Worm (Caenorhabditis elegans) whole organism, L3 larva: ENCODE results near the gene Y75B8A.63.

Experiments
- R02D3.7 ChIP-seq: fragments of 150-350 bp; optimal IDR thresholded peaks from 2 replicates; lab custom pipeline; 2014; ENCODE audit warnings: missing biosample characterization, missing genetic modification characterization
- ZK546.5 ChIP-seq: sonication (generic microtip); optimal IDR thresholded peaks from 2 replicates; lab custom pipeline; 2017; ENCODE audit warnings: missing biosample characterization, missing genetic modification characterization
- aly-2 ChIP-seq: fragments of 150-350 bp; optimal IDR thresholded peaks from 2 replicates; lab custom pipeline; 2014; ENCODE audit warnings: missing biosample characterization, missing genetic modification characterization
- ceh-28 ChIP-seq: fragments of 150-350 bp; optimal IDR thresholded peaks from 2 replicates; lab custom pipeline; 2014; ENCODE audit warnings: missing biosample characterization, missing genetic modification reagents, missing genetic modification characterization
- ceh-82 ChIP-seq: fragments of 150-350 bp; optimal IDR thresholded peaks from 2 replicates; lab custom pipeline; 2014; ENCODE audit warnings: missing biosample characterization, missing genetic modification characterization
- daf-12 ChIP-seq: fragments of 150-350 bp; optimal IDR thresholded peaks from 2 replicates; lab custom pipeline; 2014; ENCODE audit warnings: missing biosample characterization, missing genetic modification reagents, missing genetic modification characterization
- egl-27 ChIP-seq: sonication (generic microtip); optimal IDR thresholded peaks from 4 replicates; lab custom pipeline; 2017; ENCODE audit warnings: missing biosample characterization, missing genetic modification reagents, missing genetic modification characterization
- egl-5 ChIP-seq: fragments of 150-350 bp; optimal IDR thresholded peaks from 2 replicates; lab custom pipeline; 2017; ENCODE audit warnings: missing biosample characterization, missing genetic modification reagents, missing genetic modification characterization, inconsistent platforms
- elt-1 ChIP-seq: fragments of 150-350 bp; optimal IDR thresholded peaks from 2 replicates; lab custom pipeline; 2014; ENCODE audit warnings: missing biosample characterization, missing genetic modification characterization
- elt-2 ChIP-seq: sonication (generic microtip); optimal IDR thresholded peaks from 2 replicates; lab custom pipeline; 2016; ENCODE audit warnings: missing genetic modification reagents, mild to moderate bottlenecking, missing genetic modification characterization, missing compliant biosample characterization
- elt-3 ChIP-seq, 3 experiments: fragments of 150-350 bp in 1 of 3; sonication (generic microtip) in 2 of 3; optimal IDR thresholded peaks; 2 replicates in 2 of 3; 4 replicates in 1 of 3; lab custom pipeline; 2014 to 2017; ENCODE audit warnings: missing biosample characterization in 3 of 3, missing genetic modification characterization in 3 of 3
- eor-1 ChIP-seq, 2 experiments: fragments of 150-350 bp; optimal IDR thresholded peaks; 2 replicates each; lab custom pipeline; 2014 to 2018; ENCODE audit warnings: missing biosample characterization in 2 of 2, missing genetic modification characterization in 2 of 2
- fkh-10 ChIP-seq: sonication (generic microtip); optimal IDR thresholded peaks from 2 replicates; lab custom pipeline; 2017; ENCODE audit warnings: missing biosample characterization, missing genetic modification reagents, missing genetic modification characterization
- fkh-2 ChIP-seq: fragments of 150-350 bp; optimal IDR thresholded peaks from 2 replicates; lab custom pipeline; 2014; ENCODE audit warnings: missing biosample characterization, missing genetic modification reagents, missing genetic modification characterization
- fos-1 ChIP-seq: fragments of 150-350 bp; optimal IDR thresholded peaks from 2 replicates; lab custom pipeline; 2014; ENCODE audit warnings: missing biosample characterization, missing genetic modification characterization
- hmg-11 ChIP-seq: sonication (generic microtip); optimal IDR thresholded peaks from 2 replicates; lab custom pipeline; 2016; ENCODE audit warnings: missing genetic modification characterization, missing compliant biosample characterization
- jun-1 ChIP-seq: fragments of 150-350 bp; optimal IDR thresholded peaks from 2 replicates; lab custom pipeline; 2014; ENCODE audit warnings: missing biosample characterization, missing genetic modification reagents, missing genetic modification characterization
- lin-15B ChIP-seq: fragments of 150-350 bp; optimal IDR thresholded peaks from 2 replicates; lab custom pipeline; 2014; ENCODE audit warnings: missing biosample characterization, missing genetic modification characterization
- mdl-1 ChIP-seq: fragments of 150-350 bp; optimal IDR thresholded peaks from 2 replicates; lab custom pipeline; 2014; ENCODE audit warnings: missing biosample characterization, missing genetic modification characterization
- mml-1 ChIP-seq: fragments of 150-350 bp; sonication (generic microtip); optimal IDR thresholded peaks from 3 replicates; lab custom pipeline; 2014; ENCODE audit warnings: missing biosample characterization, missing genetic modification characterization
- nfya-1 ChIP-seq: sonication (generic microtip); optimal IDR thresholded peaks from 2 replicates; lab custom pipeline; 2017; ENCODE audit warnings: missing genetic modification characterization, mild to moderate bottlenecking, missing compliant biosample characterization, antibody characterized with exemption, moderate library complexity; ENCODE audit not compliant: insufficient read depth
- nhr-11 ChIP-seq: fragments of 150-350 bp; optimal IDR thresholded peaks from 2 replicates; lab custom pipeline; 2014; ENCODE audit warnings: missing biosample characterization, missing genetic modification characterization
- nhr-12 ChIP-seq: fragments of 150-350 bp; optimal IDR thresholded peaks from 2 replicates; lab custom pipeline; 2014; ENCODE audit warnings: missing biosample characterization, missing genetic modification characterization
- nhr-25 ChIP-seq: sonication (generic microtip); optimal IDR thresholded peaks from 2 replicates; lab custom pipeline; 2017; ENCODE audit warnings: missing biosample characterization, missing genetic modification characterization
- nhr-28 ChIP-seq: fragments of 150-350 bp; optimal IDR thresholded peaks from 2 replicates; lab custom pipeline; 2014; ENCODE audit warnings: missing biosample characterization, missing genetic modification characterization
- nhr-43 ChIP-seq: sonication (generic microtip); optimal IDR thresholded peaks from 2 replicates; lab custom pipeline; 2016; ENCODE audit warnings: mild to moderate bottlenecking, missing genetic modification characterization, missing compliant biosample characterization; ENCODE audit not compliant: poor library complexity, severe bottlenecking
- nhr-77 ChIP-seq: fragments of 150-350 bp; optimal IDR thresholded peaks from 2 replicates; lab custom pipeline; 2014; ENCODE audit warnings: missing biosample characterization, missing genetic modification characterization
- pha-4 ChIP-seq: fragments of 150-350 bp; optimal IDR thresholded peaks from 2 replicates; lab custom pipeline; 2014; ENCODE audit warnings: missing biosample characterization, missing genetic modification reagents, missing genetic modification characterization
- pqm-1 ChIP-seq: fragments of 150-350 bp; optimal IDR thresholded peaks from 2 replicates; lab custom pipeline; 2017; ENCODE audit warnings: missing biosample characterization, missing genetic modification characterization, inconsistent platforms
- sea-2 ChIP-seq: fragments of 150-350 bp; sonication (generic microtip); optimal IDR thresholded peaks from 4 replicates; lab custom pipeline; 2014; ENCODE audit warnings: missing biosample characterization, missing genetic modification reagents, missing genetic modification characterization
- skn-1 ChIP-seq: fragments of 150-350 bp; optimal IDR thresholded peaks from 2 replicates; lab custom pipeline; 2014; ENCODE audit warnings: missing biosample characterization, missing genetic modification characterization
- snpc-4 ChIP-seq: fragments of 150-350 bp; optimal IDR thresholded peaks from 2 replicates; lab custom pipeline; 2014; ENCODE audit warnings: missing biosample characterization, missing genetic modification characterization
- unc-62 ChIP-seq: fragments of 150-350 bp; sonication (generic microtip); optimal IDR thresholded peaks from 4 replicates; lab custom pipeline; 2014; ENCODE audit warnings: missing biosample characterization, missing genetic modification reagents, missing genetic modification characterization
- ztf-4 ChIP-seq: fragments of 150-350 bp; optimal IDR thresholded peaks from 2 replicates; lab custom pipeline; 2014; ENCODE audit warnings: missing biosample characterization, missing genetic modification characterization

Gene Y75B8A.63

DNA sequence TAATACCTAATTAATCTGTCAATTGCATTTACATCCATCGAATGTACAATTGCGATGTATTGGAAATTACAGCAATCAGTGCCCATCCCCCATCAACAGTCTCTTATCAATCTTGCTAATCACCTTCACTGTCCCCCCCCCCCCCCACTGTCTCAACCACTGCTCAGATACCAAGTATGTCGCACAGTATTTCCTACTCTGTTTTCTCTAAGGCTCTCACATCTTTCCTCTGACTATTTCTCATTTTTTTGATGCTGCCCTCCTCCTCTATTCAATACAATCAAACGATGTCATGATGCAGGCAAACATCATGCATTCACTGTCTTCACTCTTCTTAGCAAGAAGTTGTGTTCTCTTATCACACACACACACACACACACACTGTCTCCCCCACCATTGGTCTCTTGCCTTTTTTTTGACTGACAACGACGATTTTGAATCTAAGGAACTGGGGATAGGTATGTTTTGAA, at the start of gene Y75B8A.63, which contains the start of gene zip-12:
TSS of gene Y75B8A.63 (plus strand) at position 420 of the 470 bp plus-strand sequence.
TSS of gene zip-12 (plus strand) at position 387 of the 470 bp plus-strand sequence.
- TF ChIP-seq jun-1 (tag; lab: Kevin White, UChicago) (peak; percentile 1), pqm-1 (peak; percentile 55), hmg-11 (no peak), sea-2 (GFP tag; lab: Kevin White, UChicago) (no peak), fkh-2 (no peak), nfya-1 (tag; lab: Kevin White, UChicago) (peak; percentile 25), elt-2 (tag; lab: Kevin White, UChicago) (peak; percentile 91), elt-3 (tag; optimal IDR thresholded peaks at IDR 0.05; lab: Kevin White, UChicago) (peak in 1 of 3 experiments; percentile 18), nhr-25 (no peak), pha-4 (tag; lab: Kevin White, UChicago) (peak; percentile 21)
- TF ChIP-seq, all 47 proteins: peak for 6

DNA sequence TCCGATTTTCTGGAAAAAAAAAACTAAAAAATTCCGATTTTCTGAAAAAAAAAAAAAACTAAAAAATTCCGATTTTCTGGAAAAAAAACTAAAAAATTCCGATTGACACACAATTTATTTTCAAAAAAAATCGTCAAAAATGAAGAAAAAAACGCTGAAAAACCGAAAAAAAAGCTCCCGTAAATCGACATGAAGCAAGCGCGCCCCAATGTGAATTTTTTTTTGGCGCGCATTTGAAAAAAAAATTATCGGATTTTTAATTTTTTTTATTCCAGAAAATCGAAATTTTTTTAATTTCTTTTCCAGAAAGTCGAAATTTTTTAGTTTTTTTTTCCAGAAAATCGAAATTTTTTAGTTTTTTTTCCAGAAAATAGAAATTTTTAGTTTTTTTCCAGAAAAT, 49.0 kb upstream of the Y75B8A.63 start:
- no peak for TF ChIP-seq snpc-4 (tag; lab: Kevin White, UChicago)
- peak; percentile 80 for TF ChIP-seq R02D3.7

ce11 chrIII:12284157-12284556, 43.6 kb upstream of the Y75B8A.63 start:
- TF ChIP-seq elt-1 (no peak), daf-12 (tag; lab: Kevin White, UChicago) (no peak), hmg-11 (no peak), pqm-1 (no peak), mml-1 (tag; lab: Kevin White, UChicago) (no peak), aly-2 (tag; lab: Kevin White, UChicago) (no peak), nhr-25 (no peak), nhr-43 (tag; lab: Kevin White, UChicago) (no peak), nhr-28 (tag; lab: Kevin White, UChicago) (no peak), fkh-2 (no peak), elt-3 (tag; optimal IDR thresholded peaks at IDR 0.05; lab: Kevin White, UChicago) (no peak), egl-5 (tag; lab: Kevin White, UChicago) (no peak), ztf-4 (tag; lab: Kevin White, UChicago) (no peak), fkh-10 (GFP tag; lab: Kevin White, UChicago) (no peak), lin-15B (tag; lab: Kevin White, UChicago) (no peak), ceh-82 (tag; lab: Kevin White, UChicago) (no peak)

DNA sequence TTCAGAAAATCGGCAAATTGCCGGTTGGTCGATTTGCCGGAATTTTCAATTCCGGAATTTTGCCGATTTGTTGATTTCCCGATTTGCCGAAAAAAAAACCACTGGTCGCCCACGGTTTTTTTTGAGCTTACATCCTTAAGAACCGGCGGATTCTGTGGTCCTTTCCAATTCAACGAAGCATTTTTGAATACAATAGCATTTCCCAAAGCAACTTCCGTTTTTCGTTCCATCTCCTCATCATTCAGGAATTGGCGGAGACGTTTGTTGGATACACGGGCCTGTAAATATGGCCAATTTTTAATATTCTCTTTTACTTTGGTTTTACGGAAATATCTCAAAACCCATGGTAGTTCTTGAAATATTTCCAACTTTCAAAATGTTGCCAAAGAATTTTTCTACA, 35.3 kb upstream of the Y75B8A.63 start:
- no peak for TF ChIP-seq nhr-12

- no peak for TF ChIP-seq nhr-77 (tag; lab: Kevin White, UChicago)
- no peak for TF ChIP-seq eor-1 (tag; optimal IDR thresholded peaks at IDR 0.05; lab: Kevin White, UChicago)
- no peak for TF ChIP-seq mdl-1 (tag; lab: Kevin White, UChicago)
- no peak for TF ChIP-seq aly-2 (tag; lab: Kevin White, UChicago)
- no peak for TF ChIP-seq ceh-82 (tag; lab: Kevin White, UChicago)
- no peak for TF ChIP-seq nhr-11 (tag; lab: Kevin White, UChicago)
- no peak for TF ChIP-seq lin-15B (tag; lab: Kevin White, UChicago)
Observed at ce11 chrIII:12297303-12297702, 30.4 kb upstream of the Y75B8A.63 start.

- TF ChIP-seq fos-1 (tag; lab: Kevin White, UChicago) (no peak), ceh-28 (tag; lab: Kevin White, UChicago) (no peak), elt-3 (tag; optimal IDR thresholded peaks at IDR 0.05; lab: Kevin White, UChicago) (no peak)
- TF ChIP-seq, all 47 proteins: peak for 0
Observed at ce11 chrIII:12299259-12299658, 28.5 kb upstream of the Y75B8A.63 start.

ce11 chrIII:12303084-12303483, 24.7 kb upstream of the Y75B8A.63 start, which contains the start of gene mrp-8:
Gene mrp-8 (minus strand): TSS chrIII:12303184.
- TF ChIP-seq elt-3 (tag; optimal IDR thresholded peaks at IDR 0.05; lab: Kevin White, UChicago) (no peak), skn-1 (tag; lab: Kevin White, UChicago) (no peak), nhr-11 (tag; lab: Kevin White, UChicago) (no peak), ZK546.5 (no peak), fkh-10 (GFP tag; lab: Kevin White, UChicago) (no peak), unc-62 (GFP tag; lab: Kevin White, UChicago) (no peak), egl-27 (tag; lab: Kevin White, UChicago) (no peak), fos-1 (tag; lab: Kevin White, UChicago) (no peak), nhr-77 (tag; lab: Kevin White, UChicago) (no peak), jun-1 (tag; lab: Kevin White, UChicago) (no peak)
